Fruit fly (Drosophila melanogaster): ENCODE data around the gene CG43085.

CG43085 gene

DNA sequence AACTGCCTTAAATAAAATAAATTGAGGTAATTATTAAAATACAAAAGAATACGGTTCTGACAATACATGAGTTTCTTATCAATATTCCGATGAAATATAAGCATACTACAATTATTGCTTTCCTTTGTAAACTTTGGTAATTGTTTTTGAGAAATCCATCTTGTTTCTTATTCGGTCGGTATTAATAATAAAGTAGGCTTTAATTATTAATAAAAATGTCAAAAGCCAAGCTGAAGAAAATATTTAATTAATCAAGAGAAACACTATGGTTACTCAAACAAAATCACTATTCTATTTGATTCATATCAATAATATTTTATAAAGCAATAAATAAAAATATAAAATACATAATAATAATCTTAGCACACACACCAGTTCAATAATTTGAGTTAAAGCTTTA lies at the start of gene CG43085:
Gene CG43085 (minus strand): TSS at position 101 of the 400 bp plus-strand sequence.
- TF ChIP-seq Dll (optimal IDR thresholded peaks at IDR 0.05) (no peak), CG8478 (optimal IDR thresholded peaks at IDR 0.05) (no peak), EcR (GFP tag; optimal IDR thresholded peaks at IDR 0.05) (no peak), pan (optimal IDR thresholded peaks at IDR 0.05) (no peak), psq (optimal IDR thresholded peaks at IDR 0.05) (no peak), usp (GFP tag; optimal IDR thresholded peaks at IDR 0.05) (no peak)

DNA sequence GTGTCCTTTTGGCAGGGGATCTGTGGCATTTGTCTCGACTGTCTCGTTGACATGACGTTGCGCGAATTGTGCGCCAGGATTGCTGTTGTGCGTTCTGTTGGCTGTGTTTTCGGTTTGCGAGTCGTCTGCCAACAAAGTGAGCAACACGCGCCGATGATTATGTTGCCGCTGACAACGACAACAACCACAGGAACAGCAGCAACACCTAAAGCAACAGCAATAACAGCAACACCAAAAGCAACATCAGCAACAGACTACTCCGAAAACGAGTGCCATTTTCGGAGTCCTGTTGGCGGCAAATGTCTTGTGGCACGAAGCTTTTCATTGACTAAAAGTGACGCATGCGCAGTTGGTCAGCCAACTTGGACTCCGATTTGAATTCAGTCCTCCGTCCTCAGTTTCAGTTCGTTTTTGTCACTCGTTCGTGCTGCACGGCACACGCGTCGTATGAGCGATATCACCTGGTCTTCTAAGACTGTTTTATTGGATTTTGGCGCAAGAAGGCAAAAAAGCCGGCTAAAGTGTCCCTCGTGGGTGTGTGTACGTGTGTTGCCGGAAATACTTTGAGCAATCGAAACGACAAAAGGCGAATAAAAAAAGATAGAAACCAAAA lies 43.1 kb upstream of the CG43085 start, which contains the start of gene Ccn:
Gene Ccn (plus strand): TSS at position 437 of the 613 bp plus-strand sequence.
- TF ChIP-seq CG8478 (optimal IDR thresholded peaks at IDR 0.05) = no peak
- no peak for TF ChIP-seq Dll (optimal IDR thresholded peaks at IDR 0.05)
- TF ChIP-seq EcR (GFP tag; optimal IDR thresholded peaks at IDR 0.05) = no peak
- TF ChIP-seq psq (optimal IDR thresholded peaks at IDR 0.05) = no peak
- no peak for TF ChIP-seq usp (GFP tag; optimal IDR thresholded peaks at IDR 0.05)
- TF ChIP-seq pan (optimal IDR thresholded peaks at IDR 0.05) = no peak

DNA sequence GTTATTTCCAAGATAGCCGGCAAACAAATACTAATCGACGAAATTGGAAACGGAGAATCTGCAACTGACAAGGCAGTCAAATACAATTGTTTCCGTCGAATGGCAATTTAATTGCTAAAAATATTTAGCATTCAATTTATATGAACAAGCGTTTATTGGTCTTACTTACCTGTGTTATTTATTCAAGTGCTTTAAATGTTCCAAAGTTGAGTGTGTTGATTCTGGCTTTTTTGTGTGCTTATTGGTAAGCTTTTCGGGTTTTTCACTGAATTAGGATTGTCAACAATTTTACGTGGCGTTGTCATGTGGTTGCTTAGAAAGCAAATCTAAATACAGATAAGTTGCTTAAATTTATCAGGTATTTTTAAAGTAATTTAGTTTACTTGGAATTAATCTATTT lies 25.2 kb upstream of the CG43085 start:
- TF ChIP-seq psq (optimal IDR thresholded peaks at IDR 0.05) (no peak), usp (GFP tag; optimal IDR thresholded peaks at IDR 0.05) (no peak), CG8478 (optimal IDR thresholded peaks at IDR 0.05) (no peak), Dll (optimal IDR thresholded peaks at IDR 0.05) (no peak), EcR (GFP tag; optimal IDR thresholded peaks at IDR 0.05) (no peak), pan (optimal IDR thresholded peaks at IDR 0.05) (no peak)

DNA sequence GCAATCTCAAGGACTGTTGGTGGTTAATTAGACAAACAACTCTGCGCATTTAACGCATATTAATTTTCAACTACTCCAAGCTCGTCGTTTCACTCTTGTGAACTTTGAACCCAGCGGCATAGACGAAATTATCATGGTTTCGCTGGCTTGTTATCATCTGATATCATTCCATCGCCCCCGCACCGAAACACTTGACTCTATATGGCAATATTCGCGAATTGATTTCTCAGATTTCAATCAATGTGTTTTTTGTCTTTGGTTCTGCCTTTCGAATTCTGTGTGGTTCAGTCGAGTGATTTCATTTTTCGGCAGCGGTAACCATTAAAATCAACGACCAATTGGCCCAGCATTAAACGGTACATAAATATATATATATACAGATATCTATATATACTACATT lies 24.8 kb upstream of the CG43085 start, which contains the start of gene CG34251:
Gene CG34251 (plus strand): TSS at position 301 of the 400 bp plus-strand sequence.
- TF ChIP-seq psq (optimal IDR thresholded peaks at IDR 0.05) (no peak), Dll (optimal IDR thresholded peaks at IDR 0.05) (no peak), CG8478 (optimal IDR thresholded peaks at IDR 0.05) (no peak), pan (optimal IDR thresholded peaks at IDR 0.05) (no peak), usp (GFP tag; optimal IDR thresholded peaks at IDR 0.05) (no peak)

DNA sequence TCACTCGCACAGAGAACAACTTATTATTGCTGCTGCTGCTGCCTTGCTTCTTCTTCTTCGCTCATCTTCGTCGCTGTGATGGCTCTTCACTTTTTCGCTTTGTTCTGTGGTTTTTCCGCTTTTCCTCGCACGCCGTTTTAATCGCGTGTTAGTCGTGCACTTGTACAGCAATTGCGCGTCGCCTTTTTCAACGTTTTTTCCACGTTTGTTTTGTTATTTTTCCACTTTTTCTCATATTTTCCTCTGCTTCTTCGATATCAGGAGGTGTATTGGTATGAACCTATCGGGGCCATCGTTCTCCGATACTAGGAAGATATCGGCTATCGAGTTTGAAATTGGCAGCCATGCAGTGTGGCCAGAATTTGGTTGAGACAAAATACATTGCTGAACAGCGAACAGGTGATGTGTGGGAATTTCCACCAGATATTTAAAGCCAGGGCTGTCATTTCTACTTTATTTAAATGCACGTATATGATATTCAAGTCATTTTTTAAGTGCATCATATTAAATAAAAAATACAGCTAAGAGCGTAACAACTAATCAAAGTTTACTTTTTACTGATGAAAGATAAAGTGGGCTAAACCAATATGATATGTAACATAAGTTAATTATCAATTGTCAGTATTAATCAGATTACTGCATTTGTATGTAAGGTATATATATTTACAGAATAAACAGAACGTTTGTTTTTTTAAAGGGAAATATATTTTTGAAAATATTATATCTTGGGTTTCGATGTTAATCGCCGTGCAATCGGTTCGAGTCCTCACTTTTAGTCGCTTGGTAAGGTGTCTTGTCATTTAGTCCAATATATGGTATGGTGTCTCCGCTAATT lies 22.6 kb upstream of the CG43085 start, which contains the start of gene Crtc:
Gene Crtc (minus strand): TSS at position 290 of the 835 bp plus-strand sequence.
- no peak for TF ChIP-seq CG8478 (optimal IDR thresholded peaks at IDR 0.05)
- no peak for TF ChIP-seq usp (GFP tag; optimal IDR thresholded peaks at IDR 0.05)
- no peak for TF ChIP-seq pan (optimal IDR thresholded peaks at IDR 0.05)
- TF ChIP-seq EcR (GFP tag; optimal IDR thresholded peaks at IDR 0.05) = no peak
- no peak for TF ChIP-seq Dll (optimal IDR thresholded peaks at IDR 0.05)
- TF ChIP-seq psq (optimal IDR thresholded peaks at IDR 0.05) = no peak

DNA sequence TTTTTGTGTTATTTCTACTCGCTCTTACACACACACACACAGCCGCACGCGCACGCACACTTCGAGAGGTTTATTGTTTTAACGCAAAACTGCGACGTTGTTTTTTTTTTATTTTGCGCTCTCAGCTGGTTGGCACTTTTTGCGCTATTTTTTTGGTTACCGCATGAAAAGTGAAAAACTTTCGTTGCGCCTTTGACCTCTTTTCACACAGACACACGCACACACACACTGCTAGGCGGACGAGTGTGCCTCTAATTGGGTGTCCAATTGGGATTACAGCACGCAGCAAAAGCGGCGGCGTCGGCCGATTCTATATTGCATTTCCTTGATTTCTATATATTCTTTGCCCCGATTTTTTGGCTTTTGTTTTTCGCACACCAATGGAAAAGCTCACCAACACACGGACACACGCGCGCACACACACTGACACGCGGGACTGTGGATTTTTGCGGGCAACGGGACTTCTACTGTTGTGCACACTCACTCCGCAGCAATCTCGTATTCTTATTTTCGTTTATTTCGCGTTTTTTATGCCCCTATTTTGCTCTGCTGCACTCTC lies 21.9 kb upstream of the CG43085 start:
- TF ChIP-seq Dll (optimal IDR thresholded peaks at IDR 0.05) (peak; percentile 41), psq (optimal IDR thresholded peaks at IDR 0.05) (no peak)

DNA sequence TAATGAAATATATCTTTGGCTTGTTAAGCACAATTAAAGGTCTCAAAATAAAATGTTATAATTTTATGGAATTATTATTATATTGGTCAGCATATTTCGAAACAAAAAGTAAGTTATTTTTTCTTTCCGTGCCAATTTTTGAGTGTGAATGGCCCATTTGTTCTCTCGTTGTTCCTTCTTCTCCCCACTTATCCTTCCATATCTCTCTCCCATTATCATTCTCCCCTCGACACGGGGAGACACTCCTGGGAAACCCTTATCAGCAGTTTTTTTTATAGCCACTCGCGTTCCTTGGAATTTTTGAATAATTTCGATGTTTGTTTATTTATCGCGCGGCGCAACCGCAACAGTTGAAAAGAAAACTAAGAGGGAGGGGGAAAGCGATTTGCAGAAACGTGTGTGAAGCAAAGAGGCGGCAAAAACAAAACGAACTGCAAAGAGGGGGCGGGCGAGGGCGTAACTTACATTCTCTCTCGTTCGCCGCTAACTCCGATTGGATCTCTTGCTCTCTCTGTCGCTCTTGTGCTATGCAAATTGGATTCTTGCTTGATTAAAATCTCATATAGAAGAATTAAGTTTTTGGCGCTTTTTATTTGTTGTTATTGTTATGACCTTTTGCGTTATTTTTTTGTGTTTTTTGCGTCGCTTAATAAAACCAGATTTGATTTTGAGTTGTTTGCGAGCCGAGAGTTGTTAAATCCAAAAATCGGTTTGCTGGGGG lies 21.3 kb upstream of the CG43085 start:
- no peak for TF ChIP-seq pan (optimal IDR thresholded peaks at IDR 0.05)
- TF ChIP-seq CG8478 (optimal IDR thresholded peaks at IDR 0.05) = no peak
- no peak for TF ChIP-seq EcR (GFP tag; optimal IDR thresholded peaks at IDR 0.05)
- TF ChIP-seq psq (optimal IDR thresholded peaks at IDR 0.05) = no peak
- TF ChIP-seq Dll (optimal IDR thresholded peaks at IDR 0.05) = no peak

DNA sequence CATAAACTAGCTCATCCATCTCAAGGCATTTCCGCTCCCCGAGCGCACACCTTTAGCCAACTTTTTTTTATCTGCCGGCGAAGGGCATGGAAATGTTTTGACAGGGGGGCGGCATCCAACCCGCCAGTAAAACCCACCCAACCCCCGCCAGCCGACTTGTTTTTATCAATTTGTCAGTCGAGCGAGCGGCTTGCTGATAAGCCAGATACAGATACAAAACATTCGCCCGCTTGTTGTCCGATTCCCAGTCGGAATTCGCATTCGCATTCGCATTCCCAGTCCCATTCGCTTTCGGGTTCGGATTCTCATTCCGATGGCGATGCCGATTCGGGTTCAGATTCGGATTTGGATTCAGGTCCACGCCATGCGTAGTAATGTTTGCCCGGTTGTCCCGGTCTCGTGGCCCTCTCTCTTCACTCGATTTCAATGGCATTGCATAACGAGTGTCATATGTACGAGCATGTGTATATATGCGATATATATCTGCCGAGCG lies 18.6 kb upstream of the CG43085 start:
- TF ChIP-seq psq (optimal IDR thresholded peaks at IDR 0.05) = no peak
- TF ChIP-seq pan (optimal IDR thresholded peaks at IDR 0.05) = no peak
- no peak for TF ChIP-seq usp (GFP tag; optimal IDR thresholded peaks at IDR 0.05)

DNA sequence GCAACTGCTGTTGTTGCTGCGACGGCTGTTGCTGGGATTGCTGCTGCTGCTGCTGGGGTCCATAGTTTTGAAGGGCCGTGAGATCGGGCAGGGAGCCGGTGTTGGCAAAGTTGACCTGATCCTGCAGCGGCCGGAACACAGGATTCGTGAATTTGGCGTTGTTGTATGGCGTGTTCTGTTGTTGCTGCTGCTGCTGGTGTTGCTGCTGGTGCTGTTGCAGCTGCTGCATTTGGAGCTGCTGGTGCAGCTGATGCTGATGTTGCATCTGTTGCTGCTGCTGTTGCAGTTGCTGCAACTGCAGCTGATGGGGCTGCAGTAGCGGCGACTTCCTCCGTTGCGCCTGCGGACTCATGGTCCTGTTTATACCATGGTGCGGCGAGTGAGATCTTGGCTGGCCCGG lies 17.1 kb upstream of the CG43085 start:
- TF ChIP-seq psq (optimal IDR thresholded peaks at IDR 0.05) (no peak), usp (GFP tag; optimal IDR thresholded peaks at IDR 0.05) (no peak), Dll (optimal IDR thresholded peaks at IDR 0.05) (no peak)

DNA sequence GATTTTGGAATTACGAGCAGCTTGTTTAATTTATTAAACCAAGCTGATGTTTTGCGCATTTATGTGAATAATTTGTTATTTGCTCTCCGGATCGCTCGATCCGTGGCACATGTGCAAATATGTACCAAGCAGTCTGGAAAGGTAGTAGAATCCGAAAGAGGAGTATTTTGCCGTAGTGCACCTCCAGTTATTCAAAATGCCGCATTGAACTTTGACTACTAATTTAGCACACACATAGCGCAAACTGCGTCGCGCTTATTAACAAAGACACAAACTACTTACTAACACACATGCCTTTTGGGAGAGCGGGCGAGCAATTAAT lies 12.7 kb upstream of the CG43085 start:
- TF ChIP-seq EcR (GFP tag; optimal IDR thresholded peaks at IDR 0.05) (no peak), CG8478 (optimal IDR thresholded peaks at IDR 0.05) (no peak), usp (GFP tag; optimal IDR thresholded peaks at IDR 0.05) (no peak), Dll (optimal IDR thresholded peaks at IDR 0.05) (no peak), psq (optimal IDR thresholded peaks at IDR 0.05) (no peak), pan (optimal IDR thresholded peaks at IDR 0.05) (no peak)

DNA sequence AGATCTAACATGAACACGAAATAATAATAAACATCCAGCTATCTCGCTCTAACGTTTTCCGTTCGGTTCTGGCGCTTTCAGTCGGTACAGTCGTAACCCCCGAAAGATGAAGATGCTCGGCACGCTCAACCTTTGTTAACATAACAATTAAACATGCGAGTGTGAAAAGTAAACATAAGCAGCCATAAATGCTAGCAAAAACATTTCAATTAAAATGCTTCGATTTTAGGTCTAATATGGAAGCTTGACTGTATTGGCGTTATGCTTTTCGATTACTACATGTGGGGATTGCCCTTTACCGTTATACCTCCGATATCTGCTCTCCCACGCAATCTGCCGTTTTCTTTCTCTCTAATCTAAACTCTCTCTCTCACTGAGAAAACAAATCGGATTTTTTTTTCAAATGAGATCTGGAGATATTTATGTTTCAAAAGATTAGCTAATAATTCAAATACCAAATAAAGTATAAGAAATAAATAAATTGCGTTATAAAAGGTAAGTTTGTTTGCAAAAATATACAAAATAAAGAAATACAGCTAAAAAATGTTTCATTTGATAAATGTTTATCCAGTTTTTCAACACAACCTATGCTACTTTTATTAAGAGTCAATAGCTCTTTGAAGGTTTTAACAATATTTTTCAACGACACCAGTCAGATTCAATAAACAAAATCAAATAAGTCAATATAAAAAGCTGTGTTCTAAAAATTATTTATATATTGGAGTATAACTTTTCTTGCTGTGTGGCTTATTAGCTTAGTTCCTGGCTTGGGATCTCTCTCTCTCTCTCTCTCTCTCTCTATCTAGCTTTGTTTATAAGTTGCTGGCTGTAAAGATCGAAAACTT lies 12.1 kb upstream of the CG43085 start:
- TF ChIP-seq pan (optimal IDR thresholded peaks at IDR 0.05) (no peak), usp (GFP tag; optimal IDR thresholded peaks at IDR 0.05) (no peak), EcR (GFP tag; optimal IDR thresholded peaks at IDR 0.05) (no peak), psq (optimal IDR thresholded peaks at IDR 0.05) (no peak), CG8478 (optimal IDR thresholded peaks at IDR 0.05) (no peak), Dll (optimal IDR thresholded peaks at IDR 0.05) (no peak)

Measured in whole organism.